Worm (Caenorhabditis elegans): Measurements from ENCODE around the gene zig-13.

The zig-13 gene

ce11 chrIII:189280-189679 is 32.7 kb upstream of the zig-13 start:
- TF ChIP-seq hlh-1 (tag; optimal IDR thresholded peaks at IDR 0.05) (no peak), drap-1 (GFP tag; optimal IDR thresholded peaks at IDR 0.05) (no peak), nhr-28 (tag; optimal IDR thresholded peaks at IDR 0.05) (no peak), nhr-237 (tag; optimal IDR thresholded peaks at IDR 0.05) (no peak), ham-2 (GFP tag; optimal IDR thresholded peaks at IDR 0.05) (no peak), flh-1 (GFP tag; optimal IDR thresholded peaks at IDR 0.05) (no peak), lsy-2 (tag; optimal IDR thresholded peaks at IDR 0.05) (no peak), elt-3 (tag; optimal IDR thresholded peaks at IDR 0.05) (no peak), mep-1 (tag; optimal IDR thresholded peaks at IDR 0.05) (no peak), blmp-1 (tag; optimal IDR thresholded peaks at IDR 0.05) (no peak), unc-62 (GFP tag; optimal IDR thresholded peaks at IDR 0.05) (no peak), nhr-76 (tag; optimal IDR thresholded peaks at IDR 0.05) (no peak), ces-1 (GFP tag; optimal IDR thresholded peaks at IDR 0.05) (no peak), ceh-39 (tag; optimal IDR thresholded peaks at IDR 0.05) (no peak), tbx-8 (GFP tag; optimal IDR thresholded peaks at IDR 0.05) (no peak)

DNA sequence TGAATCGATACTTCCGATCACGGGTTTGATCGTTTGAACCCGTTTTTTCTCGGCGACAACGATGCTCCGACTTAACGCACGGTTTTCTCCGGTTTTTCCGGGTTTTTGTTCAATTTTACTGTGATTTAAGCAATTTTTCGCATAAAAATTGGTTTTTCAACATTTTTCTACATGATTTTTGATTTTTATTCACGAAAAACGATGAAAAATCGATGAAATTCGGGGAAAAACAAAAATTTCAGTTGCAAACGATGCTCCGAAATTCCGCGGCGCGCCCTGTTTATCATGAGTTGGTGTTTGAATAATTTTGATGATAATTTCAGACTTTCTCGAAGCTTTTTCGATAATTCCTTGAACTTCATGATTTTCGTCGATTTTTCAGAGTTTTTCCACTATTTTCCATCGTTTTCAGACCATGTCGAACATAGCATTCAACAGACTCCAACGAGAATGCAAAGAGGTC is 31.9 kb upstream of the zig-13 start, which contains the start of gene ubc-20:
Gene ubc-20 (plus strand): TSS at position 413 of the 463 bp plus-strand sequence.
- TF ChIP-seq nhr-12 (tag; optimal IDR thresholded peaks at IDR 0.05) (no peak), ztf-11 (tag; optimal IDR thresholded peaks at IDR 0.05) (no peak), bed-3 (GFP tag; optimal IDR thresholded peaks at IDR 0.05) (no peak), mab-5 (tag; optimal IDR thresholded peaks at IDR 0.05) (no peak), cnd-1 (tag; optimal IDR thresholded peaks at IDR 0.05) (no peak), drap-1 (GFP tag; optimal IDR thresholded peaks at IDR 0.05) (no peak), unc-62 (GFP tag; optimal IDR thresholded peaks at IDR 0.05) (no peak), lsy-2 (tag; optimal IDR thresholded peaks at IDR 0.05) (no peak), lin-32 (GFP tag; optimal IDR thresholded peaks at IDR 0.05) (no peak), nhr-237 (tag; optimal IDR thresholded peaks at IDR 0.05) (peak; percentile 31), zip-8 (tag; optimal IDR thresholded peaks at IDR 0.05) (no peak), unc-39 (tag; optimal IDR thresholded peaks at IDR 0.05) (no peak), mep-1 (tag; optimal IDR thresholded peaks at IDR 0.05) (no peak), M03D4.4 (tag; optimal IDR thresholded peaks at IDR 0.05) (no peak), ceh-43 (GFP tag; optimal IDR thresholded peaks at IDR 0.05) (no peak), blmp-1 (tag; optimal IDR thresholded peaks at IDR 0.05) (no peak), ces-1 (GFP tag; optimal IDR thresholded peaks at IDR 0.05) (peak; percentile 2), elt-3 (tag; optimal IDR thresholded peaks at IDR 0.05) (no peak), ceh-39 (tag; optimal IDR thresholded peaks at IDR 0.05) (peak; percentile 41), flh-1 (GFP tag; optimal IDR thresholded peaks at IDR 0.05) (no peak), nhr-28 (tag; optimal IDR thresholded peaks at IDR 0.05) (no peak), ceh-83 (GFP tag; optimal IDR thresholded peaks at IDR 0.05) (no peak), hlh-1 (tag; optimal IDR thresholded peaks at IDR 0.05) (no peak), unc-120 (tag; optimal IDR thresholded peaks at IDR 0.05; ENCODE audit: poor library complexity, severe bottlenecking) (no peak), ham-2 (GFP tag; optimal IDR thresholded peaks at IDR 0.05) (no peak), snpc-4 (tag; optimal IDR thresholded peaks at IDR 0.05) (no peak)

ce11 chrIII:187829-188228 is 31.3 kb upstream of the zig-13 start, which contains the start of gene mxl-2:
Gene mxl-2 (minus strand): TSS chrIII:188131.
- TF ChIP-seq lin-32 (GFP tag; optimal IDR thresholded peaks at IDR 0.05), result no peak
- TF ChIP-seq pha-4 (tag; optimal IDR thresholded peaks at IDR 0.05), result no peak
- TF ChIP-seq nhr-2 (tag; optimal IDR thresholded peaks at IDR 0.05), result no peak
- no peak for TF ChIP-seq lsy-2 (tag; optimal IDR thresholded peaks at IDR 0.05)
- no peak for TF ChIP-seq ztf-11 (tag; optimal IDR thresholded peaks at IDR 0.05)
- no peak for TF ChIP-seq nhr-12 (tag; optimal IDR thresholded peaks at IDR 0.05)
- no peak for TF ChIP-seq lin-13 (tag; optimal IDR thresholded peaks at IDR 0.05)
- TF ChIP-seq unc-39 (tag; optimal IDR thresholded peaks at IDR 0.05), result no peak
- TF ChIP-seq drap-1 (GFP tag; optimal IDR thresholded peaks at IDR 0.05), result no peak
- no peak for TF ChIP-seq blmp-1 (tag; optimal IDR thresholded peaks at IDR 0.05)
- no peak for TF ChIP-seq tbx-8 (GFP tag; optimal IDR thresholded peaks at IDR 0.05)

DNA sequence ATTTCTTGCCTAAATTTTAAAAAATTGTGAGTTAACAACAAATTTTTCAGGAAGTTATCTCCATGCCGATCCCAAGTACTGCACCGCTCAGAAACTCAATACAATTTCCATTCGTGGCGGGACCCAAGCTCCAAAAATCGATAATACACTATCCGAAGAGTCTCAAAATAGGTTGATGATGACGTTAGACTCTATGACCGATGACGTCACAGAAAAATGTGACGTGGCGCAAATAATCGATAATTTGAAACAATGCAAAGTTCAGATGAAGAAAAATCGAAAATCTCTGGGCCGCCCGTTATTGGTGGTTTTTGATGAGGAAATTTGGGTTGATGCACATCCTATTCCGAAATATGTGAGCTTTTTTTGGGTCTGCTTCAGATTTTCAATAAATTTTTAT is 27.8 kb upstream of the zig-13 start:
- peak; percentile 83 for TF ChIP-seq zip-8 (tag; optimal IDR thresholded peaks at IDR 0.05)
- no peak for TF ChIP-seq unc-62 (GFP tag; optimal IDR thresholded peaks at IDR 0.05)

DNA sequence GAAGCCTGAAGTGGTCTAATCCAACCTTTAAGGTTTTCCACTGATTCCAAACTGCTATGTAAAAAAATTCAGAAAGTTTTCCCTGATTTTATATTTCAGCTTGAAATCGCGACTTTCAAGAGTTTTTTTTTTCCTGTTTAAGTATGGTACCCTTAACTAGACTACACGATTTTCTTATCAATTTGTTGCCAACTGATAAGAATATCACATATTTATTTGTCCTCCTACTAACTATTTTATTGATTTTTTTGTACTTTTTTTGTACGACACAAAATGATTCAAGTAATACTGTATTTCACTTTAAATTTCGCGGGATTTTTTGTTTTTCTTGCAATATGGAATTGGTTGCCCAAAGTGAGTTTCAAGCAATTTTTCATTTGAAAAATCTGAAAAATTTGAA is 26.5 kb upstream of the zig-13 start:
- TF ChIP-seq mls-2 (tag; optimal IDR thresholded peaks at IDR 0.05), result no peak
- TF ChIP-seq ceh-83 (GFP tag; optimal IDR thresholded peaks at IDR 0.05), result no peak
- no peak for TF ChIP-seq sem-2 (GFP tag; optimal IDR thresholded peaks at IDR 0.05)
- no peak for TF ChIP-seq ham-2 (GFP tag; optimal IDR thresholded peaks at IDR 0.05)
- TF ChIP-seq ceh-39 (tag; optimal IDR thresholded peaks at IDR 0.05), result no peak
- TF ChIP-seq lin-32 (GFP tag; optimal IDR thresholded peaks at IDR 0.05), result no peak
- no peak for TF ChIP-seq lin-13 (tag; optimal IDR thresholded peaks at IDR 0.05)
- TF ChIP-seq tbx-8 (GFP tag; optimal IDR thresholded peaks at IDR 0.05), result no peak
- no peak for TF ChIP-seq drap-1 (GFP tag; optimal IDR thresholded peaks at IDR 0.05)
- TF ChIP-seq nhr-237 (tag; optimal IDR thresholded peaks at IDR 0.05), result no peak
- no peak for TF ChIP-seq mab-5 (tag; optimal IDR thresholded peaks at IDR 0.05)
- TF ChIP-seq M03D4.4 (tag; optimal IDR thresholded peaks at IDR 0.05), result no peak
